Worm (Caenorhabditis elegans) whole organism, L3 larva: ENCODE measurements around the gene cdc-48.1.

Source experiments
- ceh-16 ChIP-seq: sonication (generic microtip); optimal IDR thresholded peaks from 2 replicates; lab custom pipeline; 2017; ENCODE audit warnings: missing biosample characterization, missing genetic modification characterization
- elt-1 ChIP-seq: fragments of 150-350 bp; optimal IDR thresholded peaks from 2 replicates; lab custom pipeline; 2014; ENCODE audit warnings: missing biosample characterization, missing genetic modification characterization
- fkh-10 ChIP-seq: sonication (generic microtip); optimal IDR thresholded peaks from 2 replicates; lab custom pipeline; 2017; ENCODE audit warnings: missing biosample characterization, missing genetic modification reagents, missing genetic modification characterization
- lin-39 ChIP-seq: fragments of 150-350 bp; optimal IDR thresholded peaks from 2 replicates; lab custom pipeline; 2018; ENCODE audit warnings: missing biosample characterization, missing genetic modification reagents, missing genetic modification characterization
- nhr-23 ChIP-seq: fragments of 150-350 bp; optimal IDR thresholded peaks from 2 replicates; lab custom pipeline; 2014; ENCODE audit warnings: missing biosample characterization, missing genetic modification reagents, missing genetic modification characterization

ce11 chrII:10547803-10548693 lies 15.2 kb downstream of the cdc-48.1 start:
- no peak for TF ChIP-seq elt-1 (tag; lab: Kevin White, UChicago)
- no peak for TF ChIP-seq ceh-16 (tag; lab: Kevin White, UChicago)
- TF ChIP-seq nhr-23 (tag; lab: Kevin White, UChicago): no peak
- no peak for TF ChIP-seq lin-39
- TF ChIP-seq fkh-10 (GFP tag; lab: Kevin White, UChicago): no peak
